Worm (Caenorhabditis elegans): Measurements from ENCODE around the gene gpa-1.

- TF ChIP-seq ama-1 (optimal IDR thresholded peaks at IDR 0.05) = no peak
- TF ChIP-seq flt-1 (GFP tag; IDR thresholded peaks at IDR 0.05) = no peak
- no peak for TF ChIP-seq F13C5.2 (tag; optimal IDR thresholded peaks at IDR 0.05)
- no peak for TF ChIP-seq sea-1 (GFP tag; conservative IDR thresholded peaks at IDR 0.05)
- no peak for TF ChIP-seq ceh-13 (GFP tag; optimal IDR thresholded peaks at IDR 0.05)
- no peak for TF ChIP-seq hnd-1 (tag; optimal IDR thresholded peaks at IDR 0.05)
- no peak for TF ChIP-seq B0310.2 (tag; optimal IDR thresholded peaks at IDR 0.05)
- no peak for TF ChIP-seq aly-1 (tag; optimal IDR thresholded peaks at IDR 0.05)
- TF ChIP-seq scrt-1 (GFP tag; IDR thresholded peaks at IDR 0.05) = no peak
- no peak for TF ChIP-seq hmg-4 (GFP tag; optimal IDR thresholded peaks at IDR 0.05)
These were observed 50.3 kb downstream of the gpa-1 start, which contains the start of gene jmjd-5 for ce11 chrV:11127197-11127596.

Measured in whole organism, early embryonic.